Fruit fly (Drosophila melanogaster): ENCODE measurements around the gene CG34148.

The CG34148 gene

DNA sequence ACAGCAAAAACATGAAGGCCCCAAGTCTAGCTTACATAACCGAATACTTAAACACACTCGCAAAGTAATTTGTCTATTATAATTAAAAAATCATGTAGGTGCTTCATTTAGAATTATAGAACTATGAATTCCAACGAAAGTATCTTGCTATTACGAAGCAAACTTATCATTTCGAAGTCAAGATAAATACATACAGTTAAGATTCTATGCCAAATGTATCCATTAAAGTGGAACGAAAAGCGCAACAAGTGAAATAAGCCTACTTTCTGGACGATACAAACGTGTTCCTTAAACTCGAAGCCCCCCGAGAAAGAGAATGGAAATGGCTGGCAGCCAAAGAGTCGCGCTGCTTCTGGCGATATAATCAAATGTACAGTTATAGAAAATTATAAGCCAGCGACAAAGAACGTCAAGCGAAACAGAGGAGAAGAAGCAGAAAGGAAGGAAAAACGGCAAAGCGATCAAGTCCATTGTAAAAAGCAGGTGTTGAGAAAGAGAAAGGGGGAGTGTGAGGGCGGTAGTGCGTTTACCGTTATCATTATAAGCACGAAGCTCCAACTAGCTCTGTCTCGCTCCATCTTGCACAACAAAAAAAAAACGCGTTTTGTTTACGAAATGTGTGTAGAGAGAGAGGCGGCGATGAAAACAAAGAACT, 25.8 kb downstream of the CG34148 start (continued):
- no peak for TF ChIP-seq CG31627 (GFP tag; optimal IDR thresholded peaks at IDR 0.05)
- TF ChIP-seq eg (GFP tag; IDR thresholded peaks at IDR 0.05), result no peak
- no peak for TF ChIP-seq CG9139 (GFP tag; optimal IDR thresholded peaks at IDR 0.05)
- no peak for TF ChIP-seq CG16779 (tag; optimal IDR thresholded peaks at IDR 0.05)
- peak; percentile 48 for TF ChIP-seq CG10669 (GFP tag; optimal IDR thresholded peaks at IDR 0.05)
- TF ChIP-seq CG6163 (GFP tag; IDR thresholded peaks at IDR 0.05), result peak; percentile 29; the same call in 1 of the 3 replicates
- TF ChIP-seq CG15336 (GFP tag; IDR thresholded peaks at IDR 0.05), result 0 out of 2 replicates have a peak, but pooled peaks have one; percentile 15
- peak; percentile 30 for TF ChIP-seq spab (GFP tag; optimal IDR thresholded peaks at IDR 0.05)
- TF ChIP-seq Ets96B (tag; optimal IDR thresholded peaks at IDR 0.05), result peak; percentile 30
- TF ChIP-seq OdsH (GFP tag; optimal IDR thresholded peaks at IDR 0.05), result no peak
- peak; percentile 60 for TF ChIP-seq Sox14 (GFP tag; optimal IDR thresholded peaks at IDR 0.05)
- no peak for TF ChIP-seq CG4318 (GFP tag; optimal IDR thresholded peaks at IDR 0.05)
- no peak for TF ChIP-seq CG11294 (GFP tag; IDR thresholded peaks at IDR 0.05)
- TF ChIP-seq CG34406 (GFP tag; optimal IDR thresholded peaks at IDR 0.05), result no peak
- no peak for TF ChIP-seq fkh (GFP tag; optimal IDR thresholded peaks at IDR 0.05)

DNA sequence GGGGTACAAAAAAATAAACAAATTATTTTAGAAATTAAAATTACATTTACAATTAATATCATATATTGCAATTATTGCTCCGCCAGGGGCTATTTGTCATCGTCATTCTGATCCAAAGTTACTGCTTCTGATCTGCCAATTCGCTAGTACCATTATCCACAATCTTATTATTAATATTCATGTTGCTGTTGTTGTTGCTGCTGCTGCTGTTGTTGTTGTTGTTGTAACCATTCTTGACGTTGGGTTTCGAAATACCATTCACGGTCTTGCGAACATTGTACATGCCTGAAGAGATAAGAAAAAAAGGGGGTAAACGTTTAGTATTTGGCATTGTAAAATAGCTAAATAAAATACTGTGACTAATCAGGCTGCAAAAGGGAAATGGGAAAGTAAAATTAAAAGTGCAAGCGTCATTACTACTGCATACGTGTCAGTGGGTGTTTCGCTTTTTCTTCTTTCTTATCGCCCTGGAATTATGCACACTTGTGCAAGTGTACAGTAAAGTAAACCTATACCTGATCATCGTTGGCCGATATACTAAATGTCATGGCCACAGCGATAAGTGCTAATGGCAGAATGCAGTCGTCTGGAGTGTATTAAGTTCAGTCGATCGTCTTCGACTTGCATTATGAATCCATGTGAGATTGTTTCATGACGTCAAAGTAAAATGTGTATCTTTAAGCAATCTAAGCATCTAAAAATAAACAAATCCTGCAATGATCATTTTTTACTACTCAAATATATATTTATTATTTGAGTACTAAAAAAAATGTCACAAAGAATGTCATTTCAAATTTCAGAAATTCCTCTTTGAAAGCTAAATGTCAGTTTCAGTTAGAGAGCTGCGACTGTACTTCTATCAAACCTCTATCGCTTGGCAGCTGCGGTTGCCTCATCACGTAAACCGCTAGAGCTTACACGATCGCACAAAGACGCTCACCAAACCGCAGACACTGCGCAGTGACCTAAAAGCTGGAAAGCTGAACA, 26.6 kb downstream of the CG34148 start:
- TF ChIP-seq lz (GFP tag; optimal IDR thresholded peaks at IDR 0.05) (no peak), Met (GFP tag; optimal IDR thresholded peaks at IDR 0.05) (no peak), CG6792 (GFP tag; optimal IDR thresholded peaks at IDR 0.05) (no peak), svp (GFP tag) (peak; percentile 86), Eip78C (GFP tag) (peak; percentile 8), vri (GFP tag; optimal IDR thresholded peaks at IDR 0.05) (no peak)

DNA sequence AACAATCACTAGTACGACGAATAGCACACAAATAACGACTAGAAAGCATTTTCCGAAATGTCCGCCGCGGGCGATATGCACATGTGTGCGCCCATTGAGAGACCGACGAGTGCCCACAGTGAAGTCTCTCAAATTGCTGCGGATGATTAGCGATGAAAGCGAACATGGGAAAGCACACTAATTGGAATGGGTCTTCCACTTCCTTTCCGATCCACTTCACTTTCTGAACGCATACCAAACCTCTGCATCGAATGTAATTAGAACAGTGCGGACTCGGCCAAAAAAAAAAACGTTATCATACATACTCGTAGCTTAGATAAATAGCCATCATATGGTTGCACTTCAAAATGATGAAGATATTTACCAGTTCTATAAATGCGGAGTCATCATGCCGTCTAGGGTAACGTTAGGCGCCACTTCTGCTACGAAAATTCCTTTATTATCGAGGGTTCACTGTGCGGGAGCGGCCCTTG, 28.5 kb downstream of the CG34148 start:
- TF ChIP-seq Blimp-1 (GFP tag; optimal IDR thresholded peaks at IDR 0.05), result no peak
- TF ChIP-seq vri (GFP tag; optimal IDR thresholded peaks at IDR 0.05), result no peak
- TF ChIP-seq Smox (GFP tag; optimal IDR thresholded peaks at IDR 0.05), result no peak
- TF ChIP-seq CG4318 (GFP tag; optimal IDR thresholded peaks at IDR 0.05), result peak; percentile 13
- no peak for TF ChIP-seq CG1621 (tag; optimal IDR thresholded peaks at IDR 0.05)
- TF ChIP-seq CG6163 (GFP tag; IDR thresholded peaks at IDR 0.05), result 0 out of 3 replicates have a peak, but pooled peaks have one; percentile 45
- peak; percentile 51; the same call in 1 of the 2 replicates for TF ChIP-seq CG11294 (GFP tag; IDR thresholded peaks at IDR 0.05)
- TF ChIP-seq dac (GFP tag; optimal IDR thresholded peaks at IDR 0.05), result peak; percentile 9
- TF ChIP-seq CG3032 (tag; optimal IDR thresholded peaks at IDR 0.05), result peak; percentile 9
- TF ChIP-seq CG31627 (GFP tag; optimal IDR thresholded peaks at IDR 0.05), result peak; percentile 36
- no peak for TF ChIP-seq CG6854 (GFP tag; optimal IDR thresholded peaks at IDR 0.05)
- TF ChIP-seq CG8119 (GFP tag; IDR thresholded peaks at IDR 0.05), result peak; percentile 64
- peak; percentile 56 for TF ChIP-seq achi (GFP tag; optimal IDR thresholded peaks at IDR 0.05)
- TF ChIP-seq fd85E (GFP tag; optimal IDR thresholded peaks at IDR 0.05), result no peak
- TF ChIP-seq net (GFP tag; optimal IDR thresholded peaks at IDR 0.05), result peak; percentile 15
- TF ChIP-seq svp (GFP tag), result peak; percentile 71
- no peak for TF ChIP-seq CG11902 (GFP tag; optimal IDR thresholded peaks at IDR 0.05)
- no peak for TF ChIP-seq Ets21C (GFP tag; optimal IDR thresholded peaks at IDR 0.05)
- TF ChIP-seq topi (GFP tag; optimal IDR thresholded peaks at IDR 0.05), result peak; percentile 10
- no peak for TF ChIP-seq Lpt (GFP tag; optimal IDR thresholded peaks at IDR 0.05)
- no peak for TF ChIP-seq CG9139 (GFP tag; optimal IDR thresholded peaks at IDR 0.05)
- no peak for TF ChIP-seq Eip93F (GFP tag; optimal IDR thresholded peaks at IDR 0.05)
- TF ChIP-seq Hr4 (GFP tag; optimal IDR thresholded peaks at IDR 0.05), result peak; percentile 65
- TF ChIP-seq spab (GFP tag; optimal IDR thresholded peaks at IDR 0.05), result peak; percentile 1
- no peak for TF ChIP-seq CG11762 (GFP tag; optimal IDR thresholded peaks at IDR 0.05; ENCODE audit: insufficient read depth)
- TF ChIP-seq ss (GFP tag; optimal IDR thresholded peaks at IDR 0.05), result no peak
- TF ChIP-seq CG6808 (GFP tag; optimal IDR thresholded peaks at IDR 0.05), result peak; percentile 34
- TF ChIP-seq Hr39 (GFP tag; optimal IDR thresholded peaks at IDR 0.05), result peak; percentile 5
- no peak for TF ChIP-seq CG8319 (GFP tag; optimal IDR thresholded peaks at IDR 0.05)
- no peak for TF ChIP-seq Sox102F (GFP tag; optimal IDR thresholded peaks at IDR 0.05)
- no peak for TF ChIP-seq CG8632 (GFP tag; optimal IDR thresholded peaks at IDR 0.05)
- TF ChIP-seq CG16779 (tag; optimal IDR thresholded peaks at IDR 0.05), result no peak
